Worm (Caenorhabditis elegans): ENCODE data around the gene sre-28.

ce11 chrV:9950861-9951260, 6.7 kb downstream of the sre-28 start, which contains the start of gene ttr-46:
- TF ChIP-seq nhr-77 (tag; optimal IDR thresholded peaks at IDR 0.05) (no peak), nhr-237 (tag; optimal IDR thresholded peaks at IDR 0.05) (no peak), pha-4 (tag; optimal IDR thresholded peaks at IDR 0.05) (no peak), tbx-2 (tag; optimal IDR thresholded peaks at IDR 0.05) (no peak)
